Fruit fly (Drosophila melanogaster): ENCODE measurements around the gene by.

by gene

dm6 chr3R:9573812-9574587, 41.2 kb upstream of the by start, which contains the start of gene CG9399 (continued):
- TF ChIP-seq ATbp (GFP tag; optimal IDR thresholded peaks at IDR 0.05) (peak; percentile 95), trh (GFP tag; optimal IDR thresholded peaks at IDR 0.05) (peak; percentile 97), bigmax (GFP tag; optimal IDR thresholded peaks at IDR 0.05) (peak; percentile 71), kay (GFP tag; optimal IDR thresholded peaks at IDR 0.05) (peak; percentile 94), CG7745 (tag; optimal IDR thresholded peaks at IDR 0.05) (peak; percentile 89), CoRest (tag; optimal IDR thresholded peaks at IDR 0.05) (peak; percentile 98), CTCF (GFP tag; optimal IDR thresholded peaks at IDR 0.05) (peak; percentile 97), bsh (GFP tag; optimal IDR thresholded peaks at IDR 0.05) (peak; percentile 86 to 98), CG8924 (tag; optimal IDR thresholded peaks at IDR 0.05) (peak; percentile 97), CG2678 (tag; optimal IDR thresholded peaks at IDR 0.05) (peak; percentile 96), Fer3 (tag; optimal IDR thresholded peaks at IDR 0.05) (peak; percentile 96), Doc2 (GFP tag; IDR thresholded peaks at IDR 0.05) (peak; percentile 85), sna (GFP tag; IDR thresholded peaks at IDR 0.05; ENCODE audit: partially characterized antibody) (0 out of 2 replicates have a peak, but pooled peaks have one; percentile 33), odd (GFP tag; optimal IDR thresholded peaks at IDR 0.05) (peak; percentile 94), Lhr (GFP tag; optimal IDR thresholded peaks at IDR 0.05) (peak; percentile 96), mam (GFP tag; optimal IDR thresholded peaks at IDR 0.05) (peak; percentile 92), Blimp-1 (GFP tag; optimal IDR thresholded peaks at IDR 0.05) (peak; percentile 95), Optix (GFP tag; IDR thresholded peaks at IDR 0.05) (peak; percentile 98), CG4360 (GFP tag; IDR thresholded peaks at IDR 0.05) (peak; percentile 86), CG10209 (GFP tag; optimal IDR thresholded peaks at IDR 0.05) (peak; percentile 98), CG17802 (tag; optimal IDR thresholded peaks at IDR 0.05) (peak; percentile 84), CG10959 (GFP tag; IDR thresholded peaks at IDR 0.05) (peak; percentile 92), Atf-2 (GFP tag; optimal IDR thresholded peaks at IDR 0.05) (peak; percentile 91), pb (GFP tag; optimal IDR thresholded peaks at IDR 0.05) (peak; percentile 61), CG3163 (GFP tag; optimal IDR thresholded peaks at IDR 0.05) (peak; percentile 71), CG11398 (GFP tag; optimal IDR thresholded peaks at IDR 0.05) (peak; percentile 74), CG12942 (GFP tag; optimal IDR thresholded peaks at IDR 0.05) (peak; percentile 97), Bdp1 (GFP tag; optimal IDR thresholded peaks at IDR 0.05) (peak; percentile 90), Ravus (GFP tag; IDR thresholded peaks at IDR 0.05) (peak; percentile 85), Camta (GFP tag; optimal IDR thresholded peaks at IDR 0.05) (peak; percentile 90), gcm (GFP tag; optimal IDR thresholded peaks at IDR 0.05) (peak; percentile 98), trem (tag; optimal IDR thresholded peaks at IDR 0.05) (peak; percentile 93), CG13296 (GFP tag; optimal IDR thresholded peaks at IDR 0.05) (peak; percentile 93), Awh (GFP tag; IDR thresholded peaks at IDR 0.05) (peak; percentile 98), ara (GFP tag; IDR thresholded peaks at IDR 0.05) (peak; percentile 98), p53 (GFP tag; optimal IDR thresholded peaks at IDR 0.05) (peak; percentile 38), btn (GFP tag; optimal IDR thresholded peaks at IDR 0.05) (peak; percentile 65), fd64A (GFP tag; optimal IDR thresholded peaks at IDR 0.05) (peak; percentile 84), CkIIα-i1 (GFP tag; IDR thresholded peaks at IDR 0.05) (peak; percentile 81; the same call in 1 of the 2 replicates), CG17328 (GFP tag; IDR thresholded peaks at IDR 0.05) (peak; percentile 98), org-1 (GFP tag; optimal IDR thresholded peaks at IDR 0.05) (peak; percentile 90), maf-S (GFP tag; optimal IDR thresholded peaks at IDR 0.05) (peak; percentile 90), CG6254 (GFP tag; optimal IDR thresholded peaks at IDR 0.05) (peak; percentile 93), CG2116 (GFP tag; optimal IDR thresholded peaks at IDR 0.05) (peak; percentile 91), GATAe (GFP tag; conservative IDR thresholded peaks at IDR 0.05) (peak; percentile 90), sisA (GFP tag; IDR thresholded peaks at IDR 0.05) (peak; percentile 98), Hand (GFP tag; optimal IDR thresholded peaks at IDR 0.05) (peak; percentile 76), PHDP (tag; optimal IDR thresholded peaks at IDR 0.05) (peak; percentile 97), Bteb2 (GFP tag; optimal IDR thresholded peaks at IDR 0.05) (peak; percentile 92), NC2β (GFP tag; optimal IDR thresholded peaks at IDR 0.05) (peak; percentile 88)
